Worm (Caenorhabditis elegans) whole organism, L4 larva: ENCODE results near the gene R08A2.5.

Experiments used
- Y75B8A.6 ChIP-seq: fragments of 200-800 bp; sonication (Bioruptor generic); IDR thresholded peaks from 2 replicates; pipeline ENCODE4 v1.3.6; 2022; ENCODE audit warnings: missing genetic modification reagents, missing genetic modification characterization, missing compliant biosample characterization
- ceh-82 ChIP-seq: sonication (generic microtip); optimal IDR thresholded peaks from 2 replicates; lab custom pipeline; 2017; ENCODE audit warnings: missing biosample characterization, missing genetic modification characterization
- lin-13 ChIP-seq: fragments of 150-350 bp; optimal IDR thresholded peaks from 2 replicates; lab custom pipeline; 2014; ENCODE audit warnings: missing biosample characterization, missing genetic modification reagents, missing genetic modification characterization
- lin-15B ChIP-seq: fragments of 150-350 bp; sonication (generic microtip); optimal IDR thresholded peaks from 3 replicates; lab custom pipeline; 2014; ENCODE audit warnings: missing biosample characterization, missing genetic modification characterization

- no peak for TF ChIP-seq lin-13 (GFP tag; lab: Kevin White, UChicago)
- TF ChIP-seq lin-15B (tag; lab: Kevin White, UChicago): no peak
- TF ChIP-seq Y75B8A.6 (GFP tag; lab: Robert Waterston, UW): no peak
- TF ChIP-seq ceh-82 (tag; lab: Kevin White, UChicago): no peak
Observed at ce11 chrV:14726596-14726995, 14.2 kb downstream of the R08A2.5 start, which contains the start of gene Y50E8A.1.
